Worm (Caenorhabditis elegans) whole organism, L3 larva: ENCODE data around the gene C08G9.1.
A peak's percentile ranks its signal among the peaks of the same experiment; 100 is the strongest.
"Not testable (repeated sequence)": the region's sequence is repeated elsewhere in the genome, so short reads cannot be mapped to it uniquely, and the experiment has no call there.

ENCODE experiments used
- R02D3.7 ChIP-seq: fragments of 150-350 bp; optimal IDR thresholded peaks from 2 replicates; lab custom pipeline; 2014; ENCODE audit warnings: missing biosample characterization, missing genetic modification characterization
- ZK546.5 ChIP-seq: sonication (generic microtip); optimal IDR thresholded peaks from 2 replicates; lab custom pipeline; 2017; ENCODE audit warnings: missing biosample characterization, missing genetic modification characterization
- aly-2 ChIP-seq: fragments of 150-350 bp; optimal IDR thresholded peaks from 2 replicates; lab custom pipeline; 2014; ENCODE audit warnings: missing biosample characterization, missing genetic modification characterization
- ama-1 ChIP-seq: fragments of 150-350 bp; optimal IDR thresholded peaks from 2 replicates; lab custom pipeline; 2018
- daf-12 ChIP-seq: fragments of 150-350 bp; optimal IDR thresholded peaks from 2 replicates; lab custom pipeline; 2014; ENCODE audit warnings: missing biosample characterization, missing genetic modification reagents, missing genetic modification characterization
- egl-5 ChIP-seq: fragments of 150-350 bp; optimal IDR thresholded peaks from 2 replicates; lab custom pipeline; 2017; ENCODE audit warnings: missing biosample characterization, missing genetic modification reagents, missing genetic modification characterization, inconsistent platforms
- elt-3 ChIP-seq, 3 experiments: fragments of 150-350 bp in 1 of 3; sonication (generic microtip) in 2 of 3; optimal IDR thresholded peaks; 2 replicates in 2 of 3; 4 replicates in 1 of 3; lab custom pipeline; 2014 to 2017; ENCODE audit warnings: missing biosample characterization in 3 of 3, missing genetic modification characterization in 3 of 3
- fkh-10 ChIP-seq: sonication (generic microtip); optimal IDR thresholded peaks from 2 replicates; lab custom pipeline; 2017; ENCODE audit warnings: missing biosample characterization, missing genetic modification reagents, missing genetic modification characterization
- fkh-2 ChIP-seq: fragments of 150-350 bp; optimal IDR thresholded peaks from 2 replicates; lab custom pipeline; 2014; ENCODE audit warnings: missing biosample characterization, missing genetic modification reagents, missing genetic modification characterization
- lin-15B ChIP-seq: fragments of 150-350 bp; optimal IDR thresholded peaks from 2 replicates; lab custom pipeline; 2014; ENCODE audit warnings: missing biosample characterization, missing genetic modification characterization
- lin-39 ChIP-seq: fragments of 150-350 bp; optimal IDR thresholded peaks from 2 replicates; lab custom pipeline; 2018; ENCODE audit warnings: missing biosample characterization, missing genetic modification reagents, missing genetic modification characterization
- mdl-1 ChIP-seq: fragments of 150-350 bp; optimal IDR thresholded peaks from 2 replicates; lab custom pipeline; 2014; ENCODE audit warnings: missing biosample characterization, missing genetic modification characterization
- mml-1 ChIP-seq: fragments of 150-350 bp; sonication (generic microtip); optimal IDR thresholded peaks from 3 replicates; lab custom pipeline; 2014; ENCODE audit warnings: missing biosample characterization, missing genetic modification characterization
- nfya-1 ChIP-seq: sonication (generic microtip); optimal IDR thresholded peaks from 2 replicates; lab custom pipeline; 2017; ENCODE audit warnings: missing genetic modification characterization, mild to moderate bottlenecking, missing compliant biosample characterization, antibody characterized with exemption, moderate library complexity; ENCODE audit not compliant: insufficient read depth
- nhr-11 ChIP-seq: fragments of 150-350 bp; optimal IDR thresholded peaks from 2 replicates; lab custom pipeline; 2014; ENCODE audit warnings: missing biosample characterization, missing genetic modification characterization
- nhr-12 ChIP-seq: fragments of 150-350 bp; optimal IDR thresholded peaks from 2 replicates; lab custom pipeline; 2014; ENCODE audit warnings: missing biosample characterization, missing genetic modification characterization
- nhr-23 ChIP-seq: fragments of 150-350 bp; optimal IDR thresholded peaks from 2 replicates; lab custom pipeline; 2014; ENCODE audit warnings: missing biosample characterization, missing genetic modification reagents, missing genetic modification characterization
- nhr-237 ChIP-seq: fragments of 150-350 bp; optimal IDR thresholded peaks from 2 replicates; lab custom pipeline; 2014; ENCODE audit warnings: missing biosample characterization, missing genetic modification characterization
- nhr-25 ChIP-seq: sonication (generic microtip); optimal IDR thresholded peaks from 2 replicates; lab custom pipeline; 2017; ENCODE audit warnings: missing biosample characterization, missing genetic modification characterization
- nhr-28 ChIP-seq: fragments of 150-350 bp; optimal IDR thresholded peaks from 2 replicates; lab custom pipeline; 2014; ENCODE audit warnings: missing biosample characterization, missing genetic modification characterization
- nhr-67 ChIP-seq: fragments of 150-350 bp; optimal IDR thresholded peaks from 2 replicates; lab custom pipeline; 2014; ENCODE audit warnings: missing biosample characterization, missing genetic modification characterization
- nhr-77 ChIP-seq: fragments of 150-350 bp; optimal IDR thresholded peaks from 2 replicates; lab custom pipeline; 2014; ENCODE audit warnings: missing biosample characterization, missing genetic modification characterization
- pha-4 ChIP-seq: fragments of 150-350 bp; optimal IDR thresholded peaks from 2 replicates; lab custom pipeline; 2014; ENCODE audit warnings: missing biosample characterization, missing genetic modification reagents, missing genetic modification characterization
- pqm-1 ChIP-seq: fragments of 150-350 bp; optimal IDR thresholded peaks from 2 replicates; lab custom pipeline; 2017; ENCODE audit warnings: missing biosample characterization, missing genetic modification characterization, inconsistent platforms
- skn-1 ChIP-seq: fragments of 150-350 bp; optimal IDR thresholded peaks from 2 replicates; lab custom pipeline; 2014; ENCODE audit warnings: missing biosample characterization, missing genetic modification characterization
- snpc-4 ChIP-seq: fragments of 150-350 bp; optimal IDR thresholded peaks from 2 replicates; lab custom pipeline; 2014; ENCODE audit warnings: missing biosample characterization, missing genetic modification characterization
- tbx-2 ChIP-seq: sonication (generic microtip); optimal IDR thresholded peaks from 2 replicates; lab custom pipeline; 2016; ENCODE audit warnings: mild to moderate bottlenecking, missing genetic modification characterization, missing compliant biosample characterization
- unc-39 ChIP-seq: sonication (generic microtip); optimal IDR thresholded peaks from 4 replicates; lab custom pipeline; 2017; ENCODE audit warnings: missing biosample characterization, missing genetic modification characterization
- zag-1 ChIP-seq: fragments of 150-350 bp; optimal IDR thresholded peaks from 2 replicates; lab custom pipeline; 2014; ENCODE audit warnings: missing biosample characterization, missing genetic modification characterization
- ztf-11 ChIP-seq: fragments of 150-350 bp; optimal IDR thresholded peaks from 2 replicates; lab custom pipeline; 2014; ENCODE audit warnings: missing biosample characterization, missing genetic modification characterization

C08G9.1 gene

DNA sequence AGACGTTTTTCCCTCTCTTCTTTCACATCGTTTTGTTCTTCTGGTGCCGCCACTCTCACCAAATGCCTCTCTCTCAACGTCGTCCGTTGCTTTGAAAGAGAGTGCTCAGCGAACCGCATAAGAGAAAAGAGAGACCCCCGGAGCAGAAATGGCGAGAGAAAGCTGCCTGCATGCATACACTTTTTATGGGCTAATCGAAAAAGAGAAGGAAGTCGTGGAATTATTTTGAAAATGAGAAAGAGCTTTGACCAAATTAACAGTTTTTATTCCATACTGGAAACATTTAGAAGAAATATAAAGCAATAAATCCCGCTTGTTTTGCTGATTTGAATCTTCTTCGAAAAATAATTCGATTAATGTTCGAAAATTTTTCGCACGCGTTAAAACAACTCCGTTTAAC is 38.1 kb upstream of the C08G9.1 start:
- TF ChIP-seq nfya-1 (tag; lab: Kevin White, UChicago): peak; percentile 40
- no peak for TF ChIP-seq pqm-1 (tag; lab: Kevin White, UChicago)

DNA sequence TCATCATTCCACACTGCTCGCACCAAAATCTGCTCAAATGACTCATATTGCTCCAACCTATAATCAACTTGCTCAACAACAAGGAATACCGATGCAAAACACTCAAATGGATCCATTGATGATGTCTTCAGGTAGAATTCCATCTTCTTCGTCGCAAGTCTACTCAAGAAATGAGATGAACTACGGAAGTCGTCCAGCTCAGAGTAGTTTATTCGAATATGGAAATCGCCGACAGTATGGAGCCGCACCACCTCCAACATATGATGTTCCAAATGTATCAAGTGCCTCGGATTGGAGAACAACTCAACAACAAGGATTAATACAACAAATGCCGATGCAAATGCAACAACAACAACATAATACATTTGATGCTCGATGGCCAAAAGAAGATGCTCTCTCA is 35.5 kb upstream of the C08G9.1 start:
- TF ChIP-seq nhr-237 (tag; lab: Kevin White, UChicago): no peak
- TF ChIP-seq mml-1 (tag; lab: Kevin White, UChicago): no peak
- no peak for TF ChIP-seq ZK546.5 (tag; lab: Kevin White, UChicago)
- TF ChIP-seq nhr-77: no peak
- no peak for TF ChIP-seq daf-12 (tag; lab: Kevin White, UChicago)
- TF ChIP-seq lin-39 (tag; lab: Kevin White, UChicago): no peak
- TF ChIP-seq pha-4: no peak
- no peak for TF ChIP-seq aly-2
- no peak for TF ChIP-seq tbx-2
- no peak for TF ChIP-seq nhr-28 (tag; lab: Kevin White, UChicago)
- no peak for TF ChIP-seq skn-1 (tag; lab: Kevin White, UChicago)
- TF ChIP-seq nhr-25 (tag; lab: Kevin White, UChicago): no peak
- TF ChIP-seq unc-39 (tag; lab: Kevin White, UChicago): no peak

DNA sequence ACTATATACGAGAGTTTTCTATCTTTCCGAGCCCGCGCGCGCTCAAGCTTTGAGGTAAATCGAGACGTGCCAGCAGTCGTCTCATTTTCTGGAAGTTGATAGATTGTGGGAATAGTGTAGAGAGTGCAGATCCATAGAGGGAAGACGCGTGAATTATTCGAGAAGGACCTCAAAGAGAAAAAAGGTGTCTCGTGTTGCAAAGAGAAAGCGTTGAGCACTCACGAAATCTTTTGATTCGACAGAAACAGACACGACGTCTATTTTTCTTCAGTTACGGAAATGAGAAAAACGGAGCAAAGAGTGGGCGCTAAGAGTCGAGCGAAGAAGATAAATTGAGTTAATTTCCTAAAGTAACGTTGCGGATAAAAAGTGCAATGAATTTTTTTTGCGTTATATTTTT is 34.7 kb upstream of the C08G9.1 start:
- TF ChIP-seq fkh-10 (GFP tag; lab: Kevin White, UChicago): peak; percentile 63
- TF ChIP-seq ZK546.5 (tag; lab: Kevin White, UChicago): no peak
- no peak for TF ChIP-seq skn-1 (tag; lab: Kevin White, UChicago)
- TF ChIP-seq nhr-11 (tag; lab: Kevin White, UChicago): no peak
- peak; percentile 50 for TF ChIP-seq aly-2
- TF ChIP-seq elt-3 (tag; optimal IDR thresholded peaks at IDR 0.05; lab: Kevin White, UChicago): no peak
- peak; percentile 36 for TF ChIP-seq nfya-1 (tag; lab: Kevin White, UChicago)

DNA sequence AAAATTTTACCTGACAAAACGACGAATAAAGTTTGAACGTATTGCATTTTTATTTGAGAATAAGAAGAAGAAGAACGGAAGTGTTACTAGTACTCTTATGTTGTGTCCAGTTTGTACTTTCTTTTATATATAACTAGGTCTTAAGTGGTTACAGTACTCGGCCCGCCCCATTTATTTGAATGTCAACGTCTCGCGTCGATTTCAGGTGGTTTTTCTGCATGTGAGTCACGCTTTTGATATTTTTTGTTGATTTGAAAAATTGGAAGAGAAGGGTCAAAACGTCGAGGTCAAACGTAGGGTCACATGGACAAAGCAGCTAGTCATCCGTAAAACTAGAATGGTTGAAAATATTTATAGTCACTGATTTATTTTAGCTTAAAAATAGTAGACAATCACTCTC is 29.6 kb upstream of the C08G9.1 start, which contains the start of gene F45E4.5:
Gene F45E4.5 (minus strand): TSS at position 101 of the 400 bp plus-strand sequence.
- no peak for TF ChIP-seq ztf-11
- TF ChIP-seq ama-1: no peak
- no peak for TF ChIP-seq R02D3.7 (tag; lab: Kevin White, UChicago)

DNA sequence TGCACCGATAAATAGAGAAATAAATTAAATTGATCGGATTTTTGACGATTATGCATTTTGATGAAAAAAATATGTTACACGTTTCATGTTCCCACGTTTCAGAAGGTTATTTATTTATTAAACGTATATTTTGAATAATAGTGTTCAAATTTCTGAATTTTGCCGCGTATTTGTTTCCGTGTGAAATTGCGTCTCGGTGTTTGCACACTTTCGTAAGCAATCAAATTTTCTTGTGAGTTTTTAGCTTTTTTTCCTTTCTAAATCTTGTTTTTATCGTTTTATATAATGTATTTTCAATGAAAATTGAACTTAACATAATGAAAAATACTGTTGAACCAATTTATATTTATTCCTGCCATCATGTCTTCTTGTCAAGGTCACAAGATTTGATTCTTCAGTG is 26.0 kb upstream of the C08G9.1 start, which contains the start of gene F45E4.6:
Gene F45E4.6 (minus strand): TSS at position 14 of the 400 bp plus-strand sequence.
- no peak for TF ChIP-seq egl-5 (tag; lab: Kevin White, UChicago)
- TF ChIP-seq lin-15B (tag; lab: Kevin White, UChicago): peak; percentile 20
- peak; percentile 39 for TF ChIP-seq nfya-1 (tag; lab: Kevin White, UChicago)
- no peak for TF ChIP-seq fkh-2 (tag; lab: Kevin White, UChicago)
- peak; percentile 2 for TF ChIP-seq nhr-23
- TF ChIP-seq zag-1 (tag; lab: Kevin White, UChicago): no peak
- TF ChIP-seq pha-4: peak; percentile 76
- TF ChIP-seq snpc-4 (tag; lab: Kevin White, UChicago): peak; percentile 35

DNA sequence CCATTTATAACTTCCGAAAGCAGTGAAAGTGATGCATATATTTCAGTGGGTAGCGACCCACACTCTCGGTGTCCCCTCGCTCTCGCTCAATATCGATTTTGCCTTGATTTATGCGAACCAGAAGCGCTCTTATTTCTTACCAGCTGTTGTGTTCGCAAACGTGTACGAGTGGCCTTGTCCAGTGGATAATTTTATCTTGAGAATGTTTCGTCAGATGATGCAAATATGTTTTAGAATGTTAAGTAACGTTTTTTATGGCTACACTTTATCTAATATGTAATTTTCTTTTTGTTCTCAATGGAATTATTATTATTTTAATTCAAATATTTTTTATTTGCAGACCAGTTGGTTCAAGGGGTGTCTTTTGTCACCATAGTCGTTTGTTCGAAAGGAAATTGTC is 25.5 kb upstream of the C08G9.1 start, which contains the start of gene plp-1:
Gene plp-1 (plus strand): TSS at position 341 of the 400 bp plus-strand sequence.
- TF ChIP-seq nhr-67 (tag; lab: Kevin White, UChicago): no peak
- TF ChIP-seq mdl-1 (tag; lab: Kevin White, UChicago): no peak
- TF ChIP-seq nhr-12 (tag; lab: Kevin White, UChicago): no peak
- TF ChIP-seq nhr-11 (tag; lab: Kevin White, UChicago): no peak
- TF ChIP-seq nfya-1 (tag; lab: Kevin White, UChicago): no peak
- no peak for TF ChIP-seq aly-2
- TF ChIP-seq, all 47 proteins: peak for 0

DNA sequence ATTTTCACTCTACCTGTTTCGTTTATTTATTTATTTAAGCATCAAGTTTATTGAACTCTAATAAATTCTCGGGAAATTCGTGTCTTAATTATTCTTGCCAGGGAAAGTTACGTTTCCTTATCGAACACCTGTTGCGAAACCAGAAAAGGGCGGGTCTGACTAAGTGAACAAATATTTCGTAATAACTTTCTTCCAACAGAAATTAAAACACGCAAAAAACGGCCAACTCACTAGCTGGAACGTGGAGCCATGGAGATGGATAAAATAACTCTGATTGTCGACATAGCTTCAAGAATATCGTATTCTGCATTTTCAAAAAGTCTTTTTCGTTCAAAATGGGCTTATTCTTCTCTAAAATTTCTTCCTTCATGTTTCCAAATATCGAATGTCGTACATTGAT is 24.0 kb upstream of the C08G9.1 start, which contains the start of gene warf-1:
Gene warf-1 (plus strand): TSS at position 209 of the 400 bp plus-strand sequence.
- not testable (repeated sequence) for TF ChIP-seq ztf-11; nhr-25 (tag; lab: Kevin White, UChicago); mml-1 (tag; lab: Kevin White, UChicago)
